Worm (Caenorhabditis elegans): Measurements from ENCODE around the gene C28H8.2.

DNA sequence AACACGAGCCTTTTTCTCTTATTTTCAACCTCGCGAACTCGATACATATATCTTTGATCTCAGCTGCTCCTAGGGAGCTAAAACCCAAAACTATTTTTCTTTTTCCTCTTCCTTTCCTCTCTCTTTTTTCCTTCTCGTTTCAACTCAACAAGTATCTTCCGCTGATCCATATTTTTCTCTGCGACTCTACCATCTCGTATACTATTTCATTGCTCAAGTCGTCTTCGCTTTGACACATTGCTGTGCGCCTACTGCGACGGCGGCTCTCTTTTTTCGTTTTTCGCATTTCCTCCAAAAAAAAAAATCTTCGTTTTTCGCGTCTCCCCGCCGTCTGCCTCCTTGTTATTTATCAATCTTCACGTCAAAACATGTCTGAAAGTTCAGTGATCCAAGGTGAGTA is 29.7 kb downstream of the C28H8.2 start:
- TF ChIP-seq W03F9.2 (tag; optimal IDR thresholded peaks at IDR 0.05) (no peak), him-1 (tag; optimal IDR thresholded peaks at IDR 0.05) (no peak), dao-5 (tag; optimal IDR thresholded peaks at IDR 0.05) (no peak)

Measured in whole organism, L4/young adult.